Worm (Caenorhabditis elegans) whole organism, young adult: ENCODE results near the gene C25F9.12.

ENCODE experiments used
- B0261.1 ChIP-seq: sonication (generic microtip); optimal IDR thresholded peaks from 2 replicates; lab custom pipeline; 2016; ENCODE audit warnings: mild to moderate bottlenecking, missing genetic modification characterization, moderate library complexity, missing compliant biosample characterization
- F33H1.4 ChIP-seq: fragments of 200-800 bp; sonication (Bioruptor generic); IDR thresholded peaks from 2 replicates; pipeline ENCODE4 v1.3.6; 2022; ENCODE audit warnings: missing genetic modification reagents, missing genetic modification characterization, missing compliant biosample characterization
- F49E8.2 ChIP-seq: sonication (generic microtip); optimal IDR thresholded peaks from 3 replicates; lab custom pipeline; 2017; ENCODE audit warnings: missing genetic modification characterization, mild to moderate bottlenecking, missing compliant biosample characterization, antibody characterized with exemption, moderate library complexity; ENCODE audit not compliant: insufficient read depth
- F52B5.7 ChIP-seq: sonication (generic microtip); optimal IDR thresholded peaks from 2 replicates; lab custom pipeline; 2016; ENCODE audit warnings: mild to moderate bottlenecking, missing genetic modification characterization, missing compliant biosample characterization
- F55B11.4 ChIP-seq: sonication (generic microtip); optimal IDR thresholded peaks from 2 replicates; lab custom pipeline; 2016; ENCODE audit warnings: missing compliant biosample characterization, missing genetic modification characterization, borderline replicate concordance; ENCODE audit not compliant: insufficient read depth
- T26A5.8 ChIP-seq: sonication (generic microtip); optimal IDR thresholded peaks from 2 replicates; lab custom pipeline; 2016; ENCODE audit warnings: missing genetic modification characterization, missing compliant biosample characterization
- akir-1 ChIP-seq: fragments of 200-800 bp; sonication (Bioruptor generic); optimal IDR thresholded peaks from 2 replicates; lab custom pipeline; 2018; ENCODE audit warnings: mild to moderate bottlenecking, missing genetic modification characterization, moderate library complexity, missing compliant biosample characterization
- atf-7 ChIP-seq: sonication (generic microtip); optimal IDR thresholded peaks from 2 replicates; lab custom pipeline; 2017; ENCODE audit warnings: mild to moderate bottlenecking, missing genetic modification characterization, missing compliant biosample characterization
- bed-1 ChIP-seq: fragments of 200-800 bp; sonication (Bioruptor generic); IDR thresholded peaks from 2 replicates; pipeline ENCODE4 v1.3.6; 2022; ENCODE audit warnings: missing genetic modification reagents, missing genetic modification characterization, missing compliant biosample characterization
- ceh-91 ChIP-seq: fragments of 200-800 bp; sonication (Bioruptor generic); IDR thresholded peaks from 2 replicates; pipeline ENCODE4 v1.3.6; 2022; ENCODE audit warnings: missing genetic modification reagents, missing genetic modification characterization, missing compliant biosample characterization
- dox-1 ChIP-seq: fragments of 200-800 bp; sonication (Bioruptor generic); IDR thresholded peaks from 2 replicates; pipeline ENCODE4 v1.3.6; 2022; ENCODE audit warnings: missing genetic modification reagents, missing genetic modification characterization, missing compliant biosample characterization
- egrh-3 ChIP-seq: fragments of 200-800 bp; sonication (Bioruptor generic); IDR thresholded peaks from 2 replicates; pipeline ENCODE4 v1.3.6; 2022; ENCODE audit warnings: missing genetic modification reagents, missing genetic modification characterization, missing compliant biosample characterization
- gei-17 ChIP-seq: fragments of 200-800 bp; sonication (Bioruptor generic); optimal IDR thresholded peaks from 2 replicates; lab custom pipeline; 2018; ENCODE audit warnings: mild to moderate bottlenecking, missing genetic modification characterization, missing compliant biosample characterization
- hlh-26 ChIP-seq: fragments of 200-800 bp; sonication (Bioruptor generic); conservative IDR thresholded peaks from 2 replicates; pipeline ENCODE4 v1.3.6; 2022; ENCODE audit warnings: missing genetic modification reagents, missing genetic modification characterization, missing compliant biosample characterization
- hmg-1.2 ChIP-seq: fragments of 200-800 bp; sonication (Bioruptor generic); IDR thresholded peaks from 2 replicates; pipeline ENCODE4 v1.3.6; 2022; ENCODE audit warnings: missing genetic modification reagents, missing genetic modification characterization, missing compliant biosample characterization
- let-526 ChIP-seq: fragments of 200-800 bp; sonication (Bioruptor generic); IDR thresholded peaks from 2 replicates; pipeline ENCODE4 v1.3.6; 2022; ENCODE audit warnings: missing genetic modification reagents, missing genetic modification characterization, missing compliant biosample characterization
- lin-54 ChIP-seq: fragments of 200-800 bp; sonication (Bioruptor generic); optimal IDR thresholded peaks from 2 replicates; lab custom pipeline; 2018; ENCODE audit warnings: mild to moderate bottlenecking, missing genetic modification characterization, missing compliant biosample characterization
- madf-10 ChIP-seq: sonication (generic microtip); optimal IDR thresholded peaks from 2 replicates; lab custom pipeline; 2016; ENCODE audit warnings: mild to moderate bottlenecking, missing genetic modification characterization, missing compliant biosample characterization
- nfya-2 ChIP-seq: fragments of 200-800 bp; sonication (Bioruptor generic); IDR thresholded peaks from 2 replicates; pipeline ENCODE4 v1.3.6; 2022; ENCODE audit warnings: missing genetic modification reagents, missing genetic modification characterization, missing compliant biosample characterization
- nfyb-1 ChIP-seq: fragments of 200-800 bp; sonication (Bioruptor generic); IDR thresholded peaks from 2 replicates; pipeline ENCODE4 v1.3.6; 2022; ENCODE audit warnings: missing genetic modification reagents, missing genetic modification characterization, missing compliant biosample characterization
- nhr-80 ChIP-seq: sonication (generic microtip); optimal IDR thresholded peaks from 2 replicates; lab custom pipeline; 2016; ENCODE audit warnings: missing genetic modification characterization, missing compliant biosample characterization
- pbrm-1 ChIP-seq: fragments of 200-800 bp; sonication (Bioruptor generic); IDR thresholded peaks from 2 replicates; pipeline ENCODE4 v1.3.6; 2022; ENCODE audit warnings: missing genetic modification reagents, missing genetic modification characterization, missing compliant biosample characterization
- repo-1 ChIP-seq: sonication (generic microtip); optimal IDR thresholded peaks from 2 replicates; lab custom pipeline; 2017; ENCODE audit warnings: mild to moderate bottlenecking, missing genetic modification characterization, missing compliant biosample characterization
- rpc-1 ChIP-seq, 2 experiments: fragments of 150-350 bp in 1 of 2; sonication (generic microtip) in 1 of 2; optimal IDR thresholded peaks; 2 replicates each; lab custom pipeline; 2014 to 2018; ENCODE audit warnings: missing biosample characterization in 1 of 2, missing genetic modification characterization in 1 of 2, missing genetic modification reagents in 1 of 2, missing genotype in 1 of 2
- snpc-1.1 ChIP-seq: sonication (generic microtip); optimal IDR thresholded peaks from 2 replicates; lab custom pipeline; 2017; ENCODE audit warnings: missing genetic modification characterization, mild to moderate bottlenecking, missing compliant biosample characterization, antibody characterized with exemption, moderate library complexity, missing genotype, missing genetic modification reagents; ENCODE audit not compliant: insufficient read depth
- snpc-4 ChIP-seq, 5 experiments: fragments of 150-350 bp in 1 of 5; sonication (generic microtip) in 4 of 5; optimal IDR thresholded peaks; 2 replicates each; lab custom pipeline; 2014 to 2018; ENCODE audit warnings: missing genetic modification characterization in 5 of 5, missing biosample characterization in 3 of 5, antibody characterized with exemption in 2 of 5, mild to moderate bottlenecking in 2 of 5, missing compliant biosample characterization in 2 of 5, missing genotype in 2 of 5, moderate library complexity in 2 of 5, missing genetic modification reagents in 1 of 5
- tbp1 ChIP-seq: fragments of 200-800 bp; sonication (Bioruptor generic); optimal IDR thresholded peaks from 2 replicates; lab custom pipeline; 2018; ENCODE audit warnings: mild to moderate bottlenecking, missing genetic modification characterization, missing compliant biosample characterization
- tlf-1 ChIP-seq: fragments of 200-800 bp; sonication (Bioruptor generic); optimal IDR thresholded peaks from 2 replicates; lab custom pipeline; 2018; ENCODE audit warnings: mild to moderate bottlenecking, missing genetic modification characterization, missing compliant biosample characterization
- zfh-2 ChIP-seq: fragments of 200-800 bp; sonication (Bioruptor generic); conservative IDR thresholded peaks from 2 replicates; pipeline ENCODE4 v1.3.6; 2022; ENCODE audit warnings: missing genetic modification reagents, missing genetic modification characterization, missing compliant biosample characterization
- ztf-18 ChIP-seq: sonication (generic microtip); optimal IDR thresholded peaks from 2 replicates; lab custom pipeline; 2016; ENCODE audit warnings: missing genotype, mild to moderate bottlenecking, missing genetic modification characterization, missing compliant biosample characterization

Gene C25F9.12

ce11 chrV:19396576-19397313, 6.0 kb downstream of the C25F9.12 start:
- TF ChIP-seq ztf-18 (tag; lab: Kevin White, UChicago) (peak; percentile 4), tbp1 (GFP tag; lab: Kevin White, UChicago) (peak; percentile 78), F33H1.4 (GFP tag; lab: Robert Waterston, UW) (no peak), B0261.1 (tag; lab: Kevin White, UChicago) (peak; percentile 37), rpc-1 (optimal IDR thresholded peaks at IDR 0.05; lab: Kevin White, UChicago) (peak; percentile 22), rpc-1 (tag; optimal IDR thresholded peaks at IDR 0.05; lab: Kevin White, UChicago) (peak; percentile 66)

- TF ChIP-seq F52B5.7 (tag; lab: Kevin White, UChicago), result no peak
- TF ChIP-seq tbp1 (GFP tag; lab: Kevin White, UChicago), result peak; percentile 35
- no peak for TF ChIP-seq dox-1 (GFP tag; lab: Robert Waterston, UW)
- TF ChIP-seq hlh-26 (GFP tag; lab: Robert Waterston, UW), result no peak
- no peak for TF ChIP-seq rpc-1 (optimal IDR thresholded peaks at IDR 0.05; lab: Kevin White, UChicago)
- TF ChIP-seq rpc-1 (tag; optimal IDR thresholded peaks at IDR 0.05; lab: Kevin White, UChicago), result peak; percentile 46
- TF ChIP-seq repo-1 (tag; lab: Kevin White, UChicago), result no peak
- no peak for TF ChIP-seq snpc-1.1
- no peak for TF ChIP-seq hmg-1.2
- TF ChIP-seq pbrm-1 (GFP tag; lab: Robert Waterston, UW), result no peak
- no peak for TF ChIP-seq zfh-2 (GFP tag; lab: Robert Waterston, UW)
- no peak for TF ChIP-seq F33H1.4 (GFP tag; lab: Robert Waterston, UW)
- TF ChIP-seq akir-1, result no peak
Measured at ce11 chrV:19394750-19395149, 8.0 kb downstream of the C25F9.12 start, which contains the start of gene C25F9.8. TSS of gene C25F9.8 (plus strand) at chrV:19395050.

ce11 chrV:19391242-19391641, 11.5 kb downstream of the C25F9.12 start:
- TF ChIP-seq tlf-1 (GFP tag; lab: Kevin White, UChicago), result no peak
- peak; percentile 76 for TF ChIP-seq hmg-1.2
- TF ChIP-seq, all 124 proteins: peak for 1

DNA sequence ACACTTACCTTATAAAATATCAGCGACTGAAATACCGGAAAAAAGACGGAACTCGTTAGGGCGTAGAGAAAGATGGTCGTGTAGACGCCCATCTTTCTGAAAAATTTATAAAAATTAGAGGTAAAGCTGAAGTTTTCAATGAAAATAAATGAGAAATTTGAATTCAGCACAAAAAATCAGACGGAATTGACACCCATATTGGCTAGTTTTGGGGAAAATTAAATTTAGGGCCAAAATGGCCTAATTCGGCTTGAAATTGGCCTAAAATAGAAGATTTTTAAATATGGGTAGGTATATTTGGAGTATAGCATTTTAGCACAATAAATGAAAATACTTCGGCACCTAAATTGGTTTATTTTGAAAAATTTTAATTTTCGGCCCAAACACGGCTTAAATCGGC, 12.7 kb downstream of the C25F9.12 start, which contains the start of gene slcr-46.2:
slcr-46.2 (minus strand) TSS at position 101 of the 400 bp plus-strand sequence.
- TF ChIP-seq madf-10 (tag; lab: Kevin White, UChicago) (no peak), bed-1 (GFP tag; lab: Robert Waterston, UW) (no peak), F55B11.4 (no peak), atf-7 (no peak), nfya-2 (no peak), nhr-80 (tag; lab: Kevin White, UChicago) (no peak), let-526 (GFP tag; lab: Robert Waterston, UW) (no peak), F49E8.2 (tag; lab: Kevin White, UChicago) (no peak), snpc-4 (GFP tag; optimal IDR thresholded peaks at IDR 0.05; lab: Kevin White, UChicago) (no peak), snpc-4 (tag; optimal IDR thresholded peaks at IDR 0.05; lab: Kevin White, UChicago) (no peak), ceh-91 (GFP tag; lab: Robert Waterston, UW) (no peak), lin-54 (GFP tag; lab: Kevin White, UChicago) (no peak), egrh-3 (GFP tag; lab: Robert Waterston, UW) (no peak), gei-17 (GFP tag; lab: Kevin White, UChicago) (no peak), nfyb-1 (GFP tag; lab: Robert Waterston, UW) (no peak), T26A5.8 (no peak)
- TF ChIP-seq, all 124 proteins: peak for 0
